Fruit fly (Drosophila melanogaster): ENCODE results near the gene Prosbeta5R2.

- no peak for TF ChIP-seq OdsH (GFP tag; optimal IDR thresholded peaks at IDR 0.05)
- no peak for TF ChIP-seq h (GFP tag; optimal IDR thresholded peaks at IDR 0.05)
- TF ChIP-seq br (GFP tag; optimal IDR thresholded peaks at IDR 0.05) = no peak
- no peak for TF ChIP-seq Abd-B (GFP tag; optimal IDR thresholded peaks at IDR 0.05)
Observed at dm6 chr2L:17986099-17986498, 4.1 kb upstream of the Prosbeta5R2 start, which contains the start of gene CG5681.
